Fruit fly (Drosophila melanogaster): ENCODE measurements around the gene Ddrgk1.

Gene Ddrgk1

DNA sequence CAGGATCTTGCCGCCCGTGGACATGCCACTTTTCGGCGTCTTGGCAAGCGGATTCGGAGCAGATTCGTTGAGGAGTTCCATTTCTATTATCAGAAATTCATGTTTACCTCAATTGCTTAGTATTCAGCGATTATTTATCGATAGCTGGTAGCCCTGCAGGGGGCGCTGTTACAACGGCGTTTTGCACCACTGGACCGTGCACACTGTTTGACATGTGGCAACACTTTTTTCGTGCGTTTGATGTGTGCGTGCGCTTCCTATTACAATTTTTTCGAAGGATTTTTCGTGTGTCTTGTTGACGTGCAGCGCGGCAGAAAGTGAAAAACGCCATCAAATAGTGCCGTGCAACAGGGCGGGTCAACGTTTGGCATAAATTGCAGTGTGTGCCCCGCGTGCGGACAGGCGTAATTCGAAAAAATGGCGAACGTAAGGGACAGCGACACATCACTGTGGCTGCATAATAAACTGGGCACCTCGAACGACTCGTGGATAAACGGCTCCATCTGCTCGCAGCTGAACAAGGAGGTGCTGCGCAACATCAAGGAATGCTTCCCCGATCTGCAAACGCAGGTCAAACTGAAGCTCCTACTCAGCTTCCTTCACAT is 8.7 kb downstream of the Ddrgk1 start, which contains the start of the genes CG3337 and Nelf-A (continued):
- peak; percentile 68 for TF ChIP-seq E2f2 (GFP tag; IDR thresholded peaks at IDR 0.05)
- TF ChIP-seq stwl (tag; optimal IDR thresholded peaks at IDR 0.05) = peak; percentile 87
- TF ChIP-seq Hr78 (GFP tag; optimal IDR thresholded peaks at IDR 0.05) = no peak
- TF ChIP-seq CG12942 (GFP tag; optimal IDR thresholded peaks at IDR 0.05) = peak; percentile 67
- TF ChIP-seq TFAM (GFP tag; optimal IDR thresholded peaks at IDR 0.05) = no peak
- peak; percentile 27 for TF ChIP-seq pfk (GFP tag; optimal IDR thresholded peaks at IDR 0.05)
- no peak for TF ChIP-seq Hmx (GFP tag; optimal IDR thresholded peaks at IDR 0.05)
- TF ChIP-seq Eip74EF (GFP tag; optimal IDR thresholded peaks at IDR 0.05) = no peak
- peak; percentile 75 for TF ChIP-seq CG1647 (GFP tag; optimal IDR thresholded peaks at IDR 0.05)
- no peak for TF ChIP-seq wek (GFP tag; optimal IDR thresholded peaks at IDR 0.05)
- peak; percentile 63 for TF ChIP-seq luna (GFP tag; optimal IDR thresholded peaks at IDR 0.05)
- TF ChIP-seq CG10654 (GFP tag; optimal IDR thresholded peaks at IDR 0.05) = peak; percentile 62
- peak; percentile 32 for TF ChIP-seq CG18764 (GFP tag; optimal IDR thresholded peaks at IDR 0.05)
- peak; percentile 82 for TF ChIP-seq unc-4 (GFP tag; IDR thresholded peaks at IDR 0.05; ENCODE audit: partially characterized antibody)
- no peak for TF ChIP-seq CG11093 (GFP tag; IDR thresholded peaks at IDR 0.05)
- TF ChIP-seq CG7786 (GFP tag; optimal IDR thresholded peaks at IDR 0.05) = peak; percentile 83
- TF ChIP-seq B-H1 (GFP tag; IDR thresholded peaks at IDR 0.05) = peak; percentile 42; the same call in 1 of the 3 replicates
- TF ChIP-seq eyg (GFP tag; optimal IDR thresholded peaks at IDR 0.05) = peak; percentile 63
- peak; percentile 44; the same call in 1 of the 2 replicates for TF ChIP-seq CG17612 (GFP tag; IDR thresholded peaks at IDR 0.05)
- TF ChIP-seq Nf-YB (GFP tag; optimal IDR thresholded peaks at IDR 0.05) = no peak
- TF ChIP-seq CG12071 (GFP tag; optimal IDR thresholded peaks at IDR 0.05) = no peak
- peak; percentile 100 for TF ChIP-seq CG14710 (tag; optimal IDR thresholded peaks at IDR 0.05)
- no peak; the same call in 2 of the 3 replicates for TF ChIP-seq CG17361 (GFP tag; IDR thresholded peaks at IDR 0.05)
- TF ChIP-seq CG3838 (GFP tag; optimal IDR thresholded peaks at IDR 0.05) = no peak
- no peak for TF ChIP-seq CG31388 (GFP tag; optimal IDR thresholded peaks at IDR 0.05)
- TF ChIP-seq Atf6 (GFP tag; IDR thresholded peaks at IDR 0.05) = 0 out of 2 replicates have a peak, but pooled peaks have one; percentile 26
- peak; percentile 30; the same call in 1 of the 2 replicates for TF ChIP-seq CG14667 (GFP tag; IDR thresholded peaks at IDR 0.05)
- TF ChIP-seq CG33557 (GFP tag; optimal IDR thresholded peaks at IDR 0.05) = peak; percentile 53
- TF ChIP-seq tll (GFP tag; optimal IDR thresholded peaks at IDR 0.05) = no peak
- TF ChIP-seq sd (tag; optimal IDR thresholded peaks at IDR 0.05) = no peak
- peak; percentile 30 for TF ChIP-seq CG15269 (tag; optimal IDR thresholded peaks at IDR 0.05)
- TF ChIP-seq CG13624 (GFP tag; optimal IDR thresholded peaks at IDR 0.05) = peak; percentile 87
- peak; percentile 75 for TF ChIP-seq trem (tag; optimal IDR thresholded peaks at IDR 0.05)
- TF ChIP-seq CG5245 (GFP tag; optimal IDR thresholded peaks at IDR 0.05) = peak; percentile 55
- TF ChIP-seq Hand (GFP tag; optimal IDR thresholded peaks at IDR 0.05) = no peak
- peak; percentile 76 for TF ChIP-seq Hsf (GFP tag; optimal IDR thresholded peaks at IDR 0.05)
- peak; percentile 62 for TF ChIP-seq Fer3 (tag; optimal IDR thresholded peaks at IDR 0.05)
- TF ChIP-seq ato (GFP tag; IDR thresholded peaks at IDR 0.05; ENCODE audit: partially characterized antibody) = peak; percentile 64
- TF ChIP-seq CG15479 (GFP tag; optimal IDR thresholded peaks at IDR 0.05) = no peak
- peak; percentile 47 for TF ChIP-seq BtbVII (GFP tag; optimal IDR thresholded peaks at IDR 0.05)
- no peak for TF ChIP-seq Nf-YC (tag; optimal IDR thresholded peaks at IDR 0.05)
- TF ChIP-seq CG12744 (GFP tag; optimal IDR thresholded peaks at IDR 0.05) = peak; percentile 65
- no peak for TF ChIP-seq prd (optimal IDR thresholded peaks at IDR 0.05)
- peak; percentile 73 for TF ChIP-seq prd (GFP tag; IDR thresholded peaks at IDR 0.05)
- TF ChIP-seq CG14441 (GFP tag; IDR thresholded peaks at IDR 0.05) = peak; percentile 57
- TF ChIP-seq Hr3 (GFP tag; optimal IDR thresholded peaks at IDR 0.05) = peak; percentile 50
- TF ChIP-seq H2.0 (GFP tag; IDR thresholded peaks at IDR 0.05) = peak; percentile 66
- TF ChIP-seq stc (GFP tag; IDR thresholded peaks at IDR 0.05) = peak; percentile 23; the same call in 1 of the 2 replicates
- peak; percentile 40 for TF ChIP-seq da (GFP tag; optimal IDR thresholded peaks at IDR 0.05)
